Fruit fly (Drosophila melanogaster) S2 (cell line): ENCODE measurements around the gene G9a.

Experiments
- CG8478 ChIP-seq: fragments of >200 bp; optimal IDR thresholded peaks from 2 replicates; lab custom pipeline; 2018
- CTCF ChIP-seq, 2 experiments: fragments of >200 bp; optimal IDR thresholded peaks; 2 replicates each; lab custom pipeline; 2018

G9a gene

dm6 chrX:294839-295238, 49.1 kb downstream of the G9a start, which contains the start of gene CG13375:
Gene CG13375, minus strand, starts transcription at chrX:294962.
- no peak for TF ChIP-seq CTCF (optimal IDR thresholded peaks at IDR 0.05; lab: Kevin White, UChicago)
- no peak for TF ChIP-seq CG8478 (lab: Kevin White, UChicago)
